Worm (Caenorhabditis elegans) whole organism, L1 larva: ENCODE results near the gene srd-58.

Experiments used
- ceh-82 ChIP-seq, 3 experiments: fragments of 150-350 bp in 1 of 3; sonication (generic microtip) in 2 of 3; optimal IDR thresholded peaks; 2 replicates each; lab custom pipeline; 2014 to 2017; ENCODE audit warnings: missing biosample characterization in 3 of 3, missing genetic modification characterization in 3 of 3
- ceh-88 ChIP-seq: fragments of 200-800 bp; sonication (Bioruptor generic); IDR thresholded peaks from 2 replicates; pipeline ENCODE4 v1.3.6; 2022; ENCODE audit warnings: missing genetic modification characterization, missing compliant biosample characterization
- elt-3 ChIP-seq, 6 experiments: fragments of 150-350 bp in 1 of 6; sonication (generic microtip); optimal IDR thresholded peaks; 2 replicates each; lab custom pipeline; 2017 to 2018; ENCODE audit warnings: missing biosample characterization in 6 of 6, missing genetic modification characterization in 6 of 6, inconsistent platforms in 1 of 6
- lin-13 ChIP-seq: fragments of 150-350 bp; optimal IDR thresholded peaks from 2 replicates; lab custom pipeline; 2014; ENCODE audit warnings: missing biosample characterization, missing genetic modification reagents, missing genetic modification characterization
- lin-15B ChIP-seq: fragments of 150-350 bp; sonication (generic microtip); optimal IDR thresholded peaks from 3 replicates; lab custom pipeline; 2014; ENCODE audit warnings: missing biosample characterization, missing genetic modification characterization
- lin-39 ChIP-seq: fragments of 150-350 bp; optimal IDR thresholded peaks from 2 replicates; lab custom pipeline; 2014; ENCODE audit warnings: missing biosample characterization, missing genetic modification reagents, missing genetic modification characterization
- mdl-1 ChIP-seq, 2 experiments: fragments of 150-350 bp; optimal IDR thresholded peaks; 2 replicates each; lab custom pipeline; 2014 to 2017; ENCODE audit warnings: missing biosample characterization in 2 of 2, missing genetic modification characterization in 2 of 2, inconsistent platforms in 1 of 2
- nhr-12 ChIP-seq: sonication (generic microtip); optimal IDR thresholded peaks from 2 replicates; lab custom pipeline; 2017; ENCODE audit warnings: missing biosample characterization, missing genetic modification characterization
- nhr-237 ChIP-seq: fragments of 150-350 bp; optimal IDR thresholded peaks from 2 replicates; lab custom pipeline; 2014; ENCODE audit warnings: missing biosample characterization, missing genetic modification characterization
- sox-4 ChIP-seq: sonication (generic microtip); optimal IDR thresholded peaks from 2 replicates; lab custom pipeline; 2016; ENCODE audit warnings: missing genetic modification characterization, missing compliant biosample characterization

ce11 chrII:7225864-7226522 lies 21.1 kb upstream of the srd-58 start, which contains the start of gene clh-3:
- TF ChIP-seq nhr-12 (tag; lab: Kevin White, UChicago), result no peak
- no peak for TF ChIP-seq nhr-237 (tag; lab: Kevin White, UChicago)
- TF ChIP-seq lin-39, result no peak
- TF ChIP-seq lin-13 (GFP tag; lab: Kevin White, UChicago), result no peak
- TF ChIP-seq lin-15B (tag; lab: Kevin White, UChicago), result no peak
- no peak for TF ChIP-seq sox-4 (tag; lab: Kevin White, UChicago)
- no peak for TF ChIP-seq ceh-82 (tag; optimal IDR thresholded peaks at IDR 0.05; lab: Kevin White, UChicago)
- no peak for TF ChIP-seq ceh-88 (GFP tag; lab: Robert Waterston, UW)
- TF ChIP-seq mdl-1 (tag; optimal IDR thresholded peaks at IDR 0.05; lab: Kevin White, UChicago), result no peak
- no peak for TF ChIP-seq elt-3 (tag; optimal IDR thresholded peaks at IDR 0.05; lab: Kevin White, UChicago)
